Worm (Caenorhabditis elegans) whole organism, L4/young adult: Measurements from ENCODE around the gene Y17G7B.20.

Experiments used
- W03F9.2 ChIP-seq: fragments of 150-350 bp; optimal IDR thresholded peaks from 2 replicates; lab custom pipeline; 2014; ENCODE audit warnings: missing biosample characterization, missing genetic modification characterization
- dao-5 ChIP-seq: sonication (generic microtip); optimal IDR thresholded peaks from 2 replicates; lab custom pipeline; 2016; ENCODE audit warnings: missing genotype, missing genetic modification characterization, moderate library complexity, missing compliant biosample characterization
- him-1 ChIP-seq: sonication (generic microtip); optimal IDR thresholded peaks from 2 replicates; lab custom pipeline; 2016; ENCODE audit warnings: missing genotype, missing genetic modification reagents, missing genetic modification characterization, missing compliant biosample characterization

ce11 chrII:11948459-11948858, 31.2 kb downstream of the Y17G7B.20 start, which contains the start of gene W03C9.8:
- TF ChIP-seq him-1 (tag; lab: Kevin White, UChicago): no peak
- TF ChIP-seq W03F9.2 (tag; lab: Kevin White, UChicago): no peak
- no peak for TF ChIP-seq dao-5 (tag; lab: Kevin White, UChicago)
